Worm (Caenorhabditis elegans) whole organism, mixed stage, embryonic: ENCODE data around the gene F34H10.3.
A peak's percentile ranks its signal among the peaks of the same experiment; 100 is the strongest.
"Not testable (repeated sequence)": the region's sequence is repeated elsewhere in the genome, so short reads cannot be mapped to it uniquely, and the experiment has no call there.

Experiments used
- M03D4.4 ChIP-seq: sonication (generic microtip); optimal IDR thresholded peaks from 2 replicates; lab custom pipeline; 2017; ENCODE audit warnings: mild to moderate bottlenecking, missing genetic modification characterization, missing compliant biosample characterization
- bed-3 ChIP-seq: fragments of 200-800 bp; sonication (Bioruptor generic); optimal IDR thresholded peaks from 3 replicates; lab custom pipeline; 2018; ENCODE audit warnings: mild to moderate bottlenecking, missing genetic modification characterization, moderate library complexity, missing compliant biosample characterization
- blmp-1 ChIP-seq: fragments of 150-350 bp; optimal IDR thresholded peaks from 2 replicates; lab custom pipeline; 2014; ENCODE audit warnings: missing biosample characterization, missing genetic modification characterization
- ceh-39 ChIP-seq: fragments of 150-350 bp; optimal IDR thresholded peaks from 2 replicates; lab custom pipeline; 2014; ENCODE audit warnings: missing biosample characterization, missing genetic modification characterization
- ceh-43 ChIP-seq: fragments of 200-800 bp; sonication (Bioruptor generic); optimal IDR thresholded peaks from 2 replicates; lab custom pipeline; 2018; ENCODE audit warnings: mild to moderate bottlenecking, missing genetic modification characterization, moderate library complexity, missing compliant biosample characterization
- ceh-83 ChIP-seq: fragments of 200-800 bp; sonication (Bioruptor generic); optimal IDR thresholded peaks from 2 replicates; lab custom pipeline; 2018; ENCODE audit warnings: mild to moderate bottlenecking, missing genetic modification characterization, missing compliant biosample characterization
- ces-1 ChIP-seq: fragments of 150-350 bp; optimal IDR thresholded peaks from 2 replicates; lab custom pipeline; 2014; ENCODE audit warnings: missing biosample characterization, missing genetic modification reagents, missing genetic modification characterization
- cnd-1 ChIP-seq: fragments of 200-800 bp; sonication (Bioruptor generic); optimal IDR thresholded peaks from 2 replicates; lab custom pipeline; 2018; ENCODE audit warnings: mild to moderate bottlenecking, missing genetic modification characterization, missing compliant biosample characterization
- drap-1 ChIP-seq: fragments of 200-800 bp; sonication (Bioruptor generic); optimal IDR thresholded peaks from 3 replicates; lab custom pipeline; 2018; ENCODE audit warnings: mild to moderate bottlenecking, missing genetic modification characterization, missing compliant biosample characterization
- elt-1 ChIP-seq: sonication (generic microtip); optimal IDR thresholded peaks from 2 replicates; lab custom pipeline; 2017; ENCODE audit warnings: missing genetic modification characterization, mild to moderate bottlenecking, missing compliant biosample characterization, antibody characterized with exemption, moderate library complexity, borderline replicate concordance; ENCODE audit not compliant: insufficient read depth
- elt-3 ChIP-seq: fragments of 150-350 bp; optimal IDR thresholded peaks from 2 replicates; lab custom pipeline; 2014; ENCODE audit warnings: missing biosample characterization, missing genetic modification characterization
- flh-1 ChIP-seq: fragments of 200-800 bp; sonication (Bioruptor generic); optimal IDR thresholded peaks from 2 replicates; lab custom pipeline; 2018; ENCODE audit warnings: mild to moderate bottlenecking, missing genetic modification characterization, moderate library complexity, missing compliant biosample characterization
- ham-2 ChIP-seq: fragments of 200-800 bp; sonication (Bioruptor generic); optimal IDR thresholded peaks from 2 replicates; lab custom pipeline; 2018; ENCODE audit warnings: mild to moderate bottlenecking, missing genetic modification characterization, missing compliant biosample characterization
- hlh-1 ChIP-seq: fragments of 150-350 bp; optimal IDR thresholded peaks from 2 replicates; lab custom pipeline; 2014; ENCODE audit warnings: missing biosample characterization, missing genetic modification reagents, missing genetic modification characterization
- lin-13 ChIP-seq: fragments of 150-350 bp; optimal IDR thresholded peaks from 2 replicates; lab custom pipeline; 2014; ENCODE audit warnings: missing biosample characterization, missing genetic modification characterization
- lin-32 ChIP-seq: fragments of 200-800 bp; sonication (Bioruptor generic); optimal IDR thresholded peaks from 2 replicates; lab custom pipeline; 2018; ENCODE audit warnings: mild to moderate bottlenecking, missing genetic modification characterization, missing compliant biosample characterization
- lsy-2 ChIP-seq: fragments of 150-350 bp; optimal IDR thresholded peaks from 2 replicates; lab custom pipeline; 2014; ENCODE audit warnings: missing biosample characterization, missing genetic modification characterization
- mab-5 ChIP-seq: fragments of 150-350 bp; optimal IDR thresholded peaks from 2 replicates; lab custom pipeline; 2014; ENCODE audit warnings: missing biosample characterization, missing genetic modification characterization
- mep-1 ChIP-seq: fragments of 150-350 bp; optimal IDR thresholded peaks from 2 replicates; lab custom pipeline; 2017; ENCODE audit warnings: missing biosample characterization, missing genetic modification reagents, missing genetic modification characterization, inconsistent platforms
- mls-2 ChIP-seq: sonication (generic microtip); optimal IDR thresholded peaks from 2 replicates; lab custom pipeline; 2016; ENCODE audit warnings: mild to moderate bottlenecking, missing genetic modification characterization, moderate library complexity, missing compliant biosample characterization
- nhr-12 ChIP-seq: fragments of 150-350 bp; optimal IDR thresholded peaks from 2 replicates; lab custom pipeline; 2014; ENCODE audit warnings: missing biosample characterization, missing genetic modification characterization
- nhr-2 ChIP-seq: fragments of 150-350 bp; optimal IDR thresholded peaks from 2 replicates; lab custom pipeline; 2014; ENCODE audit warnings: missing biosample characterization, missing genetic modification characterization
- nhr-237 ChIP-seq: fragments of 150-350 bp; optimal IDR thresholded peaks from 2 replicates; lab custom pipeline; 2014; ENCODE audit warnings: missing biosample characterization, missing genetic modification characterization
- nhr-28 ChIP-seq: fragments of 150-350 bp; optimal IDR thresholded peaks from 2 replicates; lab custom pipeline; 2014; ENCODE audit warnings: missing biosample characterization, missing genetic modification characterization
- nhr-76 ChIP-seq: sonication (generic microtip); optimal IDR thresholded peaks from 2 replicates; lab custom pipeline; 2017; ENCODE audit warnings: missing biosample characterization, missing genetic modification characterization
- pha-4 ChIP-seq: fragments of 150-350 bp; optimal IDR thresholded peaks from 2 replicates; lab custom pipeline; 2018; ENCODE audit warnings: missing biosample characterization, missing genetic modification reagents, missing genetic modification characterization
- sem-2 ChIP-seq: fragments of 200-800 bp; sonication (Bioruptor generic); optimal IDR thresholded peaks from 2 replicates; lab custom pipeline; 2018; ENCODE audit warnings: mild to moderate bottlenecking, missing genetic modification characterization, missing compliant biosample characterization
- snpc-4 ChIP-seq: fragments of 150-350 bp; optimal IDR thresholded peaks from 2 replicates; lab custom pipeline; 2014; ENCODE audit warnings: missing biosample characterization, missing genetic modification characterization
- sptf-1 ChIP-seq: sonication (generic microtip); optimal IDR thresholded peaks from 2 replicates; lab custom pipeline; 2017; ENCODE audit warnings: mild to moderate bottlenecking, missing genetic modification characterization, moderate library complexity, missing compliant biosample characterization
- tbx-8 ChIP-seq: fragments of 200-800 bp; sonication (Bioruptor generic); optimal IDR thresholded peaks from 2 replicates; lab custom pipeline; 2018; ENCODE audit warnings: mild to moderate bottlenecking, missing genetic modification characterization, moderate library complexity, missing compliant biosample characterization
- unc-120 ChIP-seq: sonication (generic microtip); optimal IDR thresholded peaks from 2 replicates; lab custom pipeline; 2017; ENCODE audit warnings: missing genetic modification characterization, missing compliant biosample characterization; ENCODE audit not compliant: poor library complexity, severe bottlenecking
- unc-39 ChIP-seq: fragments of 150-350 bp; optimal IDR thresholded peaks from 2 replicates; lab custom pipeline; 2014; ENCODE audit warnings: missing biosample characterization, missing genetic modification characterization
- unc-62 ChIP-seq: fragments of 150-350 bp; optimal IDR thresholded peaks from 2 replicates; lab custom pipeline; 2014; ENCODE audit warnings: missing biosample characterization, missing genetic modification reagents, missing genetic modification characterization
- zip-8 ChIP-seq: fragments of 150-350 bp; optimal IDR thresholded peaks from 2 replicates; lab custom pipeline; 2014; ENCODE audit warnings: missing biosample characterization, missing genetic modification characterization
- ztf-11 ChIP-seq: fragments of 150-350 bp; optimal IDR thresholded peaks from 2 replicates; lab custom pipeline; 2014; ENCODE audit warnings: missing biosample characterization, missing genetic modification characterization

The F34H10.3 gene

DNA sequence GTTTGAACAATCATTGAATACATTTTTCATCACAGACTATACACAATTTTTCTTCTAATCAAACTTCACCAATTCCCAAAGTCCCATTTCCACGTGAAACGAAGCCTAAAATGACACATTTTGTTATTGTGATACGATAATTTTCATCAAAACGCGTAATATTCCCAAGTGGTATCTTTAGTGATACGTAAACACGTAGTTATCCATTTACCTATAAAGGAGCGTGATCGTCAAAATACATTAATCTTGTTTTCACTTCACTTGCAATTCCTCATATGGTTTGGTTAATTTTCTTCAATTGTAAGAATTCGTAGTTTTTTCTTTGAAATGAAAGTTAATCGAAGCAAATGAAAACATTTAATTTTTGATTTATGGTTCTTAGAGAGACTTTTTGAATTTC lies 5.3 kb downstream of the F34H10.3 start:
- TF ChIP-seq tbx-8 (GFP tag; lab: Kevin White, UChicago) (no peak), mls-2 (tag; lab: Kevin White, UChicago) (no peak), ceh-39 (tag; lab: Kevin White, UChicago) (no peak), flh-1 (GFP tag; lab: Kevin White, UChicago) (no peak), sem-2 (GFP tag; lab: Kevin White, UChicago) (no peak), sptf-1 (tag; lab: Kevin White, UChicago) (no peak), nhr-237 (tag; lab: Kevin White, UChicago) (no peak), ztf-11 (tag; lab: Kevin White, UChicago) (no peak), nhr-2 (no peak), elt-3 (tag; lab: Kevin White, UChicago) (no peak), pha-4 (no peak), blmp-1 (tag; lab: Kevin White, UChicago) (no peak), nhr-76 (tag; lab: Kevin White, UChicago) (no peak), drap-1 (GFP tag; lab: Kevin White, UChicago) (no peak), ceh-83 (no peak), cnd-1 (no peak), bed-3 (no peak), unc-39 (tag; lab: Kevin White, UChicago) (no peak), zip-8 (tag; lab: Kevin White, UChicago) (no peak), nhr-12 (tag; lab: Kevin White, UChicago) (no peak)

DNA sequence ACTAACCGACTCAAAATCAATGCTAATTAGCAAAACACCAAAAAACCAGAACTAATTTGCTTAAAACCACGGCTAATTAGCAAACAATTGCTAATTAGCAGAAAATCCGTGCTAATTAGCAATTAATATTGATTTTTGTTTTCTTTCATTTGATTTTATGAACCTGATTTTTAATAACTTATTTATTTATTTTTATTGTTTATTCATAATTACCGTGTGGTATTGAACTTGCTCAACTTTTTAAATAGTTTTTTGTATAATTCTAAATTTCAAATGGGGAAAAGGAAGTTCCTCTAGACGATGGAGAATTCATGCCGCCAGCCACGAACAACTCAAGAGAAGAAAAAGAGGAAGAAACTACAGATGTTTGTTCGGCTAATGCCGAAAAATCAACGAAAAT lies 9.0 kb downstream of the F34H10.3 start, which contains the start of gene F34H10.1:
Gene F34H10.1 (plus strand): TSS at position 301 of the 400 bp plus-strand sequence.
- not testable (repeated sequence) for TF ChIP-seq zip-8 (tag; lab: Kevin White, UChicago); bed-3; mls-2 (tag; lab: Kevin White, UChicago)
- TF ChIP-seq, all 35 proteins: peak for 0; not testable (repeated sequence) for 35

DNA sequence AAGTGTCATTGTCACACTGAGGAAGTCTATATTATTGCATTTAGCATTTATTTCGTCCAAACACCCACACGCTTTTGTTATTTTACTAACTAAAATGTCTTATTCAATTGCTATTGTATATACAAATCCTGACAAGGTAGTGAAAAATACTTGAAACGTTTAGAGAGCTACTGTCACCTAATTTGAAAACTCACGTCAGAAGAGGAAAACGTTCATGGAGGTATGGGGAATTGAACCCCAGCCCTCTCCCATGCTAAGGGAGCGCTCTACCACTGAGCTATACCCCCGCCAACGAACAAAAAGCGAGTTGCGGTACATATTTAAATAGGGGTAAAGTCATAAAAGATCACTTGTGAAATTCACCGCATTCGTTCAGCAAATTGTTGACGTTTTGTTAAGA lies 12.2 kb downstream of the F34H10.3 start:
- TF ChIP-seq lin-13 (tag; lab: Kevin White, UChicago) (no peak), drap-1 (GFP tag; lab: Kevin White, UChicago) (peak; percentile 59), M03D4.4 (tag; lab: Kevin White, UChicago) (peak; percentile 41), sptf-1 (tag; lab: Kevin White, UChicago) (no peak), nhr-2 (no peak), nhr-76 (tag; lab: Kevin White, UChicago) (no peak), sem-2 (GFP tag; lab: Kevin White, UChicago) (peak; percentile 28), ces-1 (GFP tag; lab: Kevin White, UChicago) (no peak), cnd-1 (peak; percentile 72), nhr-237 (tag; lab: Kevin White, UChicago) (no peak), lsy-2 (tag; lab: Kevin White, UChicago) (no peak), snpc-4 (tag; lab: Kevin White, UChicago) (no peak), ceh-83 (peak; percentile 71), mls-2 (tag; lab: Kevin White, UChicago) (no peak), bed-3 (peak; percentile 5), unc-39 (tag; lab: Kevin White, UChicago) (no peak), unc-62 (no peak), hlh-1 (tag; lab: Kevin White, UChicago) (no peak), nhr-28 (tag; lab: Kevin White, UChicago) (no peak), flh-1 (GFP tag; lab: Kevin White, UChicago) (no peak), zip-8 (tag; lab: Kevin White, UChicago) (no peak), tbx-8 (GFP tag; lab: Kevin White, UChicago) (no peak), mep-1 (tag; lab: Kevin White, UChicago) (no peak), pha-4 (no peak), elt-1 (tag; lab: Kevin White, UChicago) (no peak), unc-120 (tag; lab: Kevin White, UChicago) (peak; percentile 9), ztf-11 (tag; lab: Kevin White, UChicago) (no peak), mab-5 (tag; lab: Kevin White, UChicago) (no peak), ceh-43 (GFP tag; lab: Kevin White, UChicago) (no peak), lin-32 (GFP tag; lab: Kevin White, UChicago) (no peak), nhr-12 (tag; lab: Kevin White, UChicago) (no peak), blmp-1 (tag; lab: Kevin White, UChicago) (no peak), ham-2 (GFP tag; lab: Kevin White, UChicago) (peak; percentile 1), elt-3 (tag; lab: Kevin White, UChicago) (no peak), ceh-39 (tag; lab: Kevin White, UChicago) (no peak)
